Worm (Caenorhabditis elegans) whole organism, L1 larva: ENCODE data around the gene M163.1.

Experiments
- alr-1 ChIP-seq: fragments of 200-800 bp; sonication (Bioruptor generic); optimal IDR thresholded peaks from 2 replicates; lab custom pipeline; 2018; ENCODE audit warnings: borderline replicate concordance, mild to moderate bottlenecking, missing genetic modification characterization, missing compliant biosample characterization
- ama-1 ChIP-seq: fragments of 150-350 bp; optimal IDR thresholded peaks from 2 replicates; lab custom pipeline; 2014
- ets-5 ChIP-seq: fragments of 200-800 bp; sonication (Bioruptor generic); IDR thresholded peaks from 2 replicates; pipeline ENCODE4 v1.3.6; 2022; ENCODE audit warnings: missing genetic modification characterization, missing compliant biosample characterization
- nhr-12 ChIP-seq: sonication (generic microtip); optimal IDR thresholded peaks from 2 replicates; lab custom pipeline; 2017; ENCODE audit warnings: missing biosample characterization, missing genetic modification characterization
- nhr-237 ChIP-seq: fragments of 150-350 bp; optimal IDR thresholded peaks from 2 replicates; lab custom pipeline; 2014; ENCODE audit warnings: missing biosample characterization, missing genetic modification characterization
- rnt-1 ChIP-seq: sonication (generic microtip); optimal IDR thresholded peaks from 2 replicates; lab custom pipeline; 2016; ENCODE audit warnings: mild to moderate bottlenecking, missing genetic modification characterization, moderate library complexity, missing compliant biosample characterization
- skn-1 ChIP-seq: fragments of 150-350 bp; optimal IDR thresholded peaks from 2 replicates; lab custom pipeline; 2014; ENCODE audit warnings: missing biosample characterization, missing genetic modification characterization
- unc-130 ChIP-seq: fragments of 150-350 bp; optimal IDR thresholded peaks from 2 replicates; lab custom pipeline; 2017; ENCODE audit warnings: missing biosample characterization, missing genetic modification characterization, inconsistent platforms
- ztf-11 ChIP-seq, 2 experiments: sonication (generic microtip); optimal IDR thresholded peaks; 2 replicates each; lab custom pipeline; 2016 to 2017; ENCODE audit warnings: missing genetic modification characterization in 2 of 2, missing biosample characterization in 1 of 2, missing compliant biosample characterization in 1 of 2

DNA sequence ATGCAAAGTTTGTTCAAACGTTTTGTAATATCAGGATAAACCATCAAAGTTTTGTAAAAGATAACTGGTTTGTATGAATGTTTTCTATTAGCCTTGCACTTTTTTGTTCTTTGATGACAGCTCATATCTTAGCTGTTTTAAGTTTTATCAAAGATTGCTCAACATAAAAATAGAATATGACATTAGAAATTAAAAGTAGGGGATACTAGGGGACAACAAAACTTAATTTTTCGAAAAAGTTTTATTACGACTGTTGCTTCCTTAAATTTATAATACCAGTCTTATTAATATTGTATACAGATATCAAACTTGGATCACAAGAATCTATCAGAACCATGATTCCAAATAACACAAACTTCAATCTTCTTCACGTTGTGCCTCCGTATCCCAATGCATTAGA lies 7.8 kb downstream of the M163.1 start, which contains the start of gene ztf-14:
- TF ChIP-seq skn-1 (no peak), ama-1 (no peak), ets-5 (GFP tag; lab: Robert Waterston, UW) (no peak), alr-1 (tag; lab: Kevin White, UChicago) (no peak), nhr-237 (tag; lab: Kevin White, UChicago) (no peak), nhr-12 (tag; lab: Kevin White, UChicago) (no peak), unc-130 (tag; lab: Kevin White, UChicago) (no peak), ztf-11 (tag; optimal IDR thresholded peaks at IDR 0.05; lab: Kevin White, UChicago) (no peak), rnt-1 (tag; lab: Kevin White, UChicago) (no peak)
